Fruit fly (Drosophila melanogaster): ENCODE results near the gene primo-1.

DNA sequence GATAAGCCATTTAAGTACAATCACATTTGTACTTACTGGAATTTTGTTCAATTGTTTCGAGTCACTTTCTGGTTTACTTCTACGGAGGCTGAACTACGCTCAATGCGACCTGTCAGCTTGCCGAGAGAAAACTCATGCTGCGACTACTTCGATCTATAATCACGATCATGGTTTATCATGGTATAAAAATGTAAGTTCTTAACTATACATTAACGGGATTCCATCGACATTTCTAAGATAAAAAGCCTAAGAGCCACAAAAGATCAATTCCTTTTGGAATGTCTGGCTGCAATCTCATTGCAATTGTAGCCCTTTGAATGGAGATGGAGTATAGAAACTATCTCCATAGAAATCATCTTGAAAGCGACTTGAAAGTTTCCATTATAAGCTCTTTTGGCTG is 6.4 kb upstream of the primo-1 start, which contains the start of gene Ubc87F:
- no peak for TF ChIP-seq psq (optimal IDR thresholded peaks at IDR 0.05)
- TF ChIP-seq Sin3A (optimal IDR thresholded peaks at IDR 0.05) = no peak
- no peak for TF ChIP-seq h (optimal IDR thresholded peaks at IDR 0.05)
